Fruit fly (Drosophila melanogaster) whole organism, embryonic: ENCODE results near the gene CG32313.

Source experiments
- CG10565 ChIP-seq: fragments of 200-800 bp; sonication (Bioruptor generic); optimal IDR thresholded peaks from 3 replicates; lab custom pipeline; 2016; ENCODE audit warnings: missing biosample characterization, mild to moderate bottlenecking, missing genetic modification characterization
- CG12744 ChIP-seq: fragments of 200-800 bp; sonication (Bioruptor generic); optimal IDR thresholded peaks from 2 replicates; lab custom pipeline; 2016; ENCODE audit warnings: missing biosample characterization, missing genetic modification characterization
- CG13296 ChIP-seq: fragments of 200-800 bp; sonication (Bioruptor generic); optimal IDR thresholded peaks from 3 replicates; lab custom pipeline; 2018; ENCODE audit warnings: missing biosample characterization, mild to moderate bottlenecking, missing genetic modification characterization
- CG13424 ChIP-seq: fragments of 200-800 bp; sonication (Bioruptor generic); optimal IDR thresholded peaks from 2 replicates; lab custom pipeline; 2019; ENCODE audit warnings: missing biosample characterization, mild to moderate bottlenecking, missing genetic modification characterization, moderate library complexity
- CG13624 ChIP-seq: fragments of 200-800 bp; sonication (Bioruptor generic); optimal IDR thresholded peaks from 2 replicates; lab custom pipeline; 2016; ENCODE audit warnings: missing biosample characterization, missing genetic modification characterization
- CG14014 ChIP-seq: fragments of 200-800 bp; sonication (Bioruptor generic); IDR thresholded peaks from 2 replicates; pipeline ENCODE4 v1.3.6; 2022; ENCODE audit warnings: missing biosample characterization, missing genetic modification characterization
- CG14965 ChIP-seq: fragments of 200-800 bp; sonication (Bioruptor generic); optimal IDR thresholded peaks from 2 replicates; lab custom pipeline; 2016; ENCODE audit warnings: missing biosample characterization, missing genetic modification characterization, borderline replicate concordance
- CG15011 ChIP-seq: fragments of 200-800 bp; sonication (Bioruptor generic); optimal IDR thresholded peaks from 3 replicates; lab custom pipeline; 2018; ENCODE audit warnings: missing biosample characterization, mild to moderate bottlenecking, missing genetic modification characterization
- CG16815 ChIP-seq: fragments of 200-800 bp; sonication (Bioruptor generic); optimal IDR thresholded peaks from 3 replicates; lab custom pipeline; 2017; ENCODE audit warnings: missing biosample characterization, mild to moderate bottlenecking, missing genetic modification characterization
- CG17802 ChIP-seq: fragments of 200-800 bp; sonication (Bioruptor generic); optimal IDR thresholded peaks from 2 replicates; lab custom pipeline; 2018; ENCODE audit warnings: missing biosample characterization, mild to moderate bottlenecking, missing genetic modification characterization, moderate library complexity
- CG17829 ChIP-seq: fragments of 200-800 bp; optimal IDR thresholded peaks from 2 replicates; lab custom pipeline; 2019; ENCODE audit warnings: missing biosample characterization, mild to moderate bottlenecking, missing genetic modification characterization, moderate library complexity
- CG1792 ChIP-seq: fragments of 200-800 bp; sonication (Bioruptor generic); optimal IDR thresholded peaks from 2 replicates; lab custom pipeline; 2016; ENCODE audit warnings: missing biosample characterization, missing genetic modification characterization
- CG2202 ChIP-seq: fragments of 200-800 bp; sonication (Bioruptor generic); optimal IDR thresholded peaks from 2 replicates; lab custom pipeline; 2018; ENCODE audit warnings: missing biosample characterization, mild to moderate bottlenecking, missing genetic modification characterization
- CG30020 ChIP-seq: fragments of 200-800 bp; optimal IDR thresholded peaks from 2 replicates; lab custom pipeline; 2019; ENCODE audit warnings: missing biosample characterization, mild to moderate bottlenecking, missing genetic modification characterization, moderate library complexity
- CG30403 ChIP-seq: fragments of 200-800 bp; sonication (Bioruptor generic); optimal IDR thresholded peaks from 3 replicates; lab custom pipeline; 2016; ENCODE audit warnings: missing biosample characterization, missing genetic modification characterization
- CG32767 ChIP-seq: fragments of 200-800 bp; sonication (Bioruptor generic); IDR thresholded peaks from 2 replicates; pipeline ENCODE4 v1.3.6; 2022; ENCODE audit warnings: missing biosample characterization, missing genetic modification characterization
- CG3726 ChIP-seq: fragments of 200-800 bp; sonication (Bioruptor generic); IDR thresholded peaks from 3 replicates; pipeline ENCODE4, ENCODE4 v1.3.6; 2022; ENCODE audit warnings: missing biosample characterization, missing genetic modification characterization
- CG3847 ChIP-seq: fragments of 200-800 bp; sonication (Bioruptor generic); IDR thresholded peaks from 2 replicates; pipeline ENCODE4 v1.3.6; 2022; ENCODE audit warnings: missing biosample characterization, missing genetic modification characterization
- CG4404 ChIP-seq: fragments of 200-800 bp; sonication (Bioruptor generic); IDR thresholded peaks from 2 replicates; pipeline ENCODE4 v1.3.6; 2022; ENCODE audit warnings: missing biosample characterization, missing genetic modification characterization
- CG5245 ChIP-seq: fragments of 200-800 bp; sonication (Bioruptor generic); optimal IDR thresholded peaks from 3 replicates; lab custom pipeline; 2016; ENCODE audit warnings: missing biosample characterization, missing genetic modification characterization
- CG6654 ChIP-seq: fragments of 200-800 bp; sonication (Bioruptor generic); optimal IDR thresholded peaks from 2 replicates; lab custom pipeline; 2017; ENCODE audit warnings: missing biosample characterization, mild to moderate bottlenecking, missing genetic modification characterization
- CG9932 ChIP-seq: fragments of 200-800 bp; sonication (Bioruptor generic); IDR thresholded peaks from 2 replicates; pipeline ENCODE4 v1.3.6; 2022; ENCODE audit warnings: missing biosample characterization, missing genetic modification characterization
- CHES-1-like ChIP-seq: fragments of 200-800 bp; sonication (Bioruptor generic); optimal IDR thresholded peaks from 2 replicates; lab custom pipeline; 2016; ENCODE audit warnings: missing biosample characterization, missing genetic modification characterization
- Eip74EF ChIP-seq, 2 experiments: fragments of 200-800 bp in 1 of 2; fragments of >200 bp in 1 of 2; sonication (Bioruptor generic) in 1 of 2; optimal IDR thresholded peaks; 2 replicates each; lab custom pipeline; 2017 to 2019; ENCODE audit warnings: missing biosample characterization in 2 of 2, missing genetic modification characterization in 2 of 2, mild to moderate bottlenecking in 1 of 2, moderate library complexity in 1 of 2
- Hey ChIP-seq: fragments of 200-800 bp; sonication (Bioruptor generic); optimal IDR thresholded peaks from 3 replicates; lab custom pipeline; 2018; ENCODE audit warnings: missing biosample characterization, mild to moderate bottlenecking, missing genetic modification characterization
- Hr51 ChIP-seq, 2 experiments: fragments of 200-800 bp; sonication (Bioruptor generic); optimal IDR thresholded peaks; 2 replicates in 1 of 2; 3 replicates in 1 of 2; lab custom pipeline; 2016 to 2018; ENCODE audit warnings: missing biosample characterization in 2 of 2, missing genetic modification characterization in 2 of 2, mild to moderate bottlenecking in 1 of 2, moderate library complexity in 1 of 2
- Jarid2 ChIP-seq: fragments of 200-800 bp; sonication (Bioruptor generic); optimal IDR thresholded peaks from 3 replicates; lab custom pipeline; 2017; ENCODE audit warnings: mild to moderate bottlenecking, missing biosample characterization, missing genetic modification reagents, missing genetic modification characterization
- Max ChIP-seq: fragments of 200-800 bp; sonication (Bioruptor generic); optimal IDR thresholded peaks from 2 replicates; lab custom pipeline; 2016; ENCODE audit warnings: missing biosample characterization, mild to moderate bottlenecking, missing genetic modification characterization
- Sox102F ChIP-seq: fragments of 200-800 bp; sonication (Bioruptor generic); optimal IDR thresholded peaks from 2 replicates; lab custom pipeline; 2018; ENCODE audit warnings: missing biosample characterization, mild to moderate bottlenecking, missing genetic modification characterization, moderate library complexity
- ap ChIP-seq: fragments of 200-800 bp; sonication (Bioruptor generic); IDR thresholded peaks from 2 replicates; pipeline ENCODE4 v1.3.6; 2022; ENCODE audit warnings: missing biosample characterization, missing genetic modification characterization
- ara ChIP-seq: fragments of 200-800 bp; sonication (Bioruptor generic); IDR thresholded peaks from 2 replicates; pipeline ENCODE4 v1.3.6; 2022; ENCODE audit warnings: missing biosample characterization, missing genetic modification characterization
- bsh ChIP-seq, 2 experiments: fragments of 200-800 bp; sonication (Bioruptor generic); optimal IDR thresholded peaks; 2 replicates each; lab custom pipeline; 2017 to 2018; ENCODE audit warnings: mild to moderate bottlenecking in 2 of 2, missing biosample characterization in 2 of 2, missing genetic modification characterization in 2 of 2, moderate library complexity in 1 of 2
- chif ChIP-seq, 2 experiments: fragments of 200-800 bp; sonication (Bioruptor generic); optimal IDR thresholded peaks; 3 replicates each; lab custom pipeline; 2016; ENCODE audit warnings: missing biosample characterization in 2 of 2, missing genetic modification characterization in 2 of 2
- cwo ChIP-seq: fragments of 200-800 bp; sonication (Bioruptor generic); optimal IDR thresholded peaks from 3 replicates; lab custom pipeline; 2017; ENCODE audit warnings: missing biosample characterization, missing genetic modification characterization, mild to moderate bottlenecking, moderate library complexity, missing genetic modification reagents
- dm ChIP-seq: fragments of 200-800 bp; sonication (Bioruptor generic); optimal IDR thresholded peaks from 3 replicates; lab custom pipeline; 2016; ENCODE audit warnings: missing biosample characterization, missing genetic modification characterization
- gfzf ChIP-seq: fragments of 200-800 bp; sonication (Bioruptor generic); optimal IDR thresholded peaks from 2 replicates; lab custom pipeline; 2016; ENCODE audit warnings: missing biosample characterization, mild to moderate bottlenecking, missing genetic modification characterization, moderate library complexity
- insv ChIP-seq, 2 experiments: fragments of 200-800 bp; sonication (Bioruptor generic); optimal IDR thresholded peaks; 3 replicates each; lab custom pipeline; 2016 to 2018; ENCODE audit warnings: missing biosample characterization in 2 of 2, missing genetic modification characterization in 2 of 2
- jing ChIP-seq: fragments of 200-800 bp; sonication (Bioruptor generic); optimal IDR thresholded peaks from 2 replicates; lab custom pipeline; 2018; ENCODE audit warnings: missing biosample characterization, mild to moderate bottlenecking, missing genetic modification characterization
- lbe ChIP-seq: fragments of 200-800 bp; sonication (Bioruptor generic); optimal IDR thresholded peaks from 2 replicates; lab custom pipeline; 2016; ENCODE audit warnings: missing biosample characterization, mild to moderate bottlenecking, missing genetic modification characterization
- maf-S ChIP-seq: fragments of 200-800 bp; sonication (Bioruptor generic); optimal IDR thresholded peaks from 2 replicates; lab custom pipeline; 2016; ENCODE audit warnings: missing biosample characterization, missing genetic modification characterization
- otp ChIP-seq: fragments of 200-800 bp; sonication (Bioruptor generic); IDR thresholded peaks from 3 replicates; pipeline ENCODE4, ENCODE4 v1.3.6; 2022; ENCODE audit warnings: missing biosample characterization, missing genetic modification characterization
- pho ChIP-seq: fragments of 200-800 bp; sonication (Bioruptor generic); optimal IDR thresholded peaks from 2 replicates; lab custom pipeline; 2016; ENCODE audit warnings: missing biosample characterization, missing genetic modification characterization
- ro ChIP-seq: fragments of 200-800 bp; sonication (Bioruptor generic); IDR thresholded peaks from 2 replicates; pipeline ENCODE4 v1.3.6; 2022; ENCODE audit warnings: missing biosample characterization, missing genetic modification characterization
- schlank ChIP-seq: fragments of 200-800 bp; sonication (Bioruptor generic); optimal IDR thresholded peaks from 2 replicates; lab custom pipeline; 2018; ENCODE audit warnings: missing biosample characterization, mild to moderate bottlenecking, missing genetic modification characterization
- sd ChIP-seq: fragments of 200-800 bp; sonication (Bioruptor generic); optimal IDR thresholded peaks from 3 replicates; lab custom pipeline; 2018; ENCODE audit warnings: missing biosample characterization, mild to moderate bottlenecking, missing genetic modification characterization, moderate library complexity
- vfl ChIP-seq: fragments of 200-800 bp; sonication (Bioruptor generic); optimal IDR thresholded peaks from 2 replicates; lab custom pipeline; 2016; ENCODE audit warnings: missing biosample characterization, missing genetic modification characterization
- vvl ChIP-seq: fragments of 200-800 bp; sonication (Bioruptor generic); IDR thresholded peaks from 2 replicates; pipeline ENCODE4 v1.3.6; 2022; ENCODE audit warnings: missing biosample characterization, missing genetic modification characterization
- wor ChIP-seq: fragments of 200-800 bp; sonication (Bioruptor generic); IDR thresholded peaks from 2 replicates; pipeline ENCODE4 v1.3.6; 2022; ENCODE audit warnings: missing biosample characterization, missing genetic modification characterization

The CG32313 gene

DNA sequence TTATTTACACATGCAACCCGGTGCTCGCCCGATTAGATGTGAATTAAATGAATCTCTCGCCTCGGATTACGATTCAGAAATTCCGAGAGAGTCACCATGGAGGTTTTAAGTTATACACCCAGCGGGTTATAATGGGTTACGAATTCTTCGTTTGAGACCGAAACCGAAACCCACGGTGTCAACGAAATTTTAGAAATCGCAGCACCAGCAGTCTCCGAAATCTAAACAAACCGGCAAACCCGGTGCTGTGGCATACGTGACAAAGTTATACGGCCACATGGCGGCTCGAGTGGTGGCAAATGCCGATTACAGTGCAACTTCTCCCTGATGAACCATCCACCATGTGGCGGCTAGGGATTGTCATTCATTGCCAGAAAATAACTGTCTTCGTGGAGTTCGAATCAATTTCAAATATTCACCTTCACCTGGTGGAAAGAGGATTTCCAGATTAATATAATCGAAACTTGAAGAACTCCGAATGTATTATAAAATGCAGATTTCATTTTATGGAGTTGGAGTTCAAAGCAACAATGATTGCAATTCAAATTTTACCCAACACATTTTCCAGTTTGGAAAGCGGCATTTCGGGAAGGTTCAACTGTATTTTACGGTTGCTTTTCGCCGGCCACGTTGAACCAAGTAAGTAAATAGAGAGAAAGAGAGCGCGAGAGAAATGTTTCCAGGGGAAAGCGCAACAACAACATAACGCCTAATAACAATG lies 29.6 kb downstream of the CG32313 start (continued):
- TF ChIP-seq Hey (tag; lab: Kevin White, UChicago) (no peak), jing (GFP tag; lab: Kevin White, UChicago) (peak; percentile 51), CG6654 (GFP tag; lab: Kevin White, UChicago) (peak; percentile 41), CG30020 (tag; lab: Kevin White, UChicago) (peak; percentile 57), CG30403 (GFP tag; lab: Kevin White, UChicago) (peak; percentile 85), Hr51 (GFP tag; optimal IDR thresholded peaks at IDR 0.05; lab: Kevin White, UChicago) (peak in 1 of 2 experiments; percentile 78), CG4404 (peak; percentile 66), sd (tag; lab: Kevin White, UChicago) (peak; percentile 36), CG14014 (GFP tag; lab: Robert Waterston, UW) (peak; percentile 49; the same call in 1 of the 2 replicates), wor (peak; percentile 76), cwo (GFP tag; lab: Kevin White, UChicago) (no peak), CHES-1-like (peak; percentile 62), ro (GFP tag; lab: Robert Waterston, UW) (no peak), Jarid2 (GFP tag; lab: Kevin White, UChicago) (peak; percentile 8), CG1792 (GFP tag; lab: Kevin White, UChicago) (peak; percentile 46), ap (GFP tag; lab: Robert Waterston, UW) (no peak; the same call in 1 of the 2 replicates), CG32767 (GFP tag; lab: Robert Waterston, UW) (peak; percentile 62), CG3726 (no peak), Sox102F (GFP tag; lab: Kevin White, UChicago) (peak; percentile 80), ara (GFP tag; lab: Robert Waterston, UW) (peak; percentile 72), Max (GFP tag; lab: Kevin White, UChicago) (peak; percentile 59), vvl (GFP tag; lab: Robert Waterston, UW) (peak; percentile 69), CG15011 (peak; percentile 11), CG3847 (peak; percentile 11; the same call in 1 of the 2 replicates), CG13624 (peak; percentile 54), insv (GFP tag; optimal IDR thresholded peaks at IDR 0.05; lab: Kevin White, UChicago) (peak in 1 of 2 experiments; percentile 24), lbe (GFP tag; lab: Kevin White, UChicago) (no peak), CG17829 (tag; lab: Kevin White, UChicago) (peak; percentile 84), CG17802 (tag; lab: Kevin White, UChicago) (peak; percentile 28), CG9932 (GFP tag; lab: Robert Waterston, UW) (peak; percentile 25; the same call in 1 of the 2 replicates), CG10565 (no peak), CG2202 (tag; lab: Kevin White, UChicago) (peak; percentile 52), CG13424 (tag; lab: Kevin White, UChicago) (peak; percentile 76), pho (GFP tag; lab: Kevin White, UChicago) (peak; percentile 40), CG5245 (GFP tag; lab: Kevin White, UChicago) (peak; percentile 40), dm (GFP tag; lab: Kevin White, UChicago) (peak; percentile 71), CG14965 (no peak), CG16815 (GFP tag; lab: Kevin White, UChicago) (peak; percentile 70), maf-S (peak; percentile 31), schlank (tag; lab: Kevin White, UChicago) (no peak), Eip74EF (GFP tag; optimal IDR thresholded peaks at IDR 0.05; lab: Kevin White, UChicago) (peak in 1 of 2 experiments; percentile 75), CG12744 (GFP tag; lab: Kevin White, UChicago) (peak; percentile 16), bsh (GFP tag; optimal IDR thresholded peaks at IDR 0.05; lab: Kevin White, UChicago) (peak in 1 of 2 experiments; percentile 84), gfzf (peak; percentile 13), vfl (GFP tag; lab: Kevin White, UChicago) (no peak), chif (GFP tag; optimal IDR thresholded peaks at IDR 0.05; lab: Kevin White, UChicago) (peak; percentile 63 to 84), otp (GFP tag; lab: Robert Waterston, UW) (peak; percentile 53; the same call in 1 of the 3 replicates), CG13296 (GFP tag; lab: Kevin White, UChicago) (peak; percentile 11)
